Fruit fly (Drosophila melanogaster) whole organism, embryonic: ENCODE results near the gene CG17233.
A peak's percentile ranks its signal among the peaks of the same experiment; 100 is the strongest.

ENCODE experiments used
- Ada2b ChIP-seq: fragments of 200-800 bp; sonication (Bioruptor generic); IDR thresholded peaks from 2 replicates; pipeline ENCODE4 v1.3.6; 2022; ENCODE audit warnings: missing biosample characterization, missing genetic modification characterization
- Adf1 ChIP-seq: fragments of 200-800 bp; sonication (Bioruptor generic); IDR thresholded peaks from 2 replicates; pipeline ENCODE4 v1.3.6; 2022; ENCODE audit warnings: missing biosample characterization, missing genetic modification characterization
- BtbVII ChIP-seq: fragments of 200-800 bp; sonication (Bioruptor generic); optimal IDR thresholded peaks from 3 replicates; lab custom pipeline; 2017; ENCODE audit warnings: missing biosample characterization, mild to moderate bottlenecking, missing genetic modification characterization
- C15 ChIP-seq: fragments of 200-800 bp; sonication (Bioruptor generic); IDR thresholded peaks from 3 replicates; pipeline ENCODE4 v1.3.6; 2022; ENCODE audit warnings: missing biosample characterization, missing genetic modification characterization
- CG1024 ChIP-seq: fragments of 200-800 bp; sonication (Bioruptor generic); IDR thresholded peaks from 2 replicates; pipeline ENCODE4 v1.3.6; 2022; ENCODE audit warnings: missing biosample characterization, missing genetic modification characterization
- CG10543 ChIP-seq: fragments of 200-800 bp; sonication (Bioruptor generic); optimal IDR thresholded peaks from 3 replicates; lab custom pipeline; 2017; ENCODE audit warnings: missing biosample characterization, mild to moderate bottlenecking, missing genetic modification characterization, moderate library complexity
- CG10654 ChIP-seq: fragments of 200-800 bp; sonication (Bioruptor generic); optimal IDR thresholded peaks from 2 replicates; lab custom pipeline; 2016; ENCODE audit warnings: missing biosample characterization, missing genetic modification characterization
- CG14014 ChIP-seq: fragments of 200-800 bp; sonication (Bioruptor generic); IDR thresholded peaks from 2 replicates; pipeline ENCODE4 v1.3.6; 2022; ENCODE audit warnings: missing biosample characterization, missing genetic modification characterization
- CG15073 ChIP-seq: fragments of 200-800 bp; sonication (Bioruptor generic); optimal IDR thresholded peaks from 2 replicates; lab custom pipeline; 2016; ENCODE audit warnings: missing biosample characterization, missing genetic modification characterization
- CG18262 ChIP-seq: fragments of 200-800 bp; optimal IDR thresholded peaks from 3 replicates; lab custom pipeline; 2019; ENCODE audit warnings: missing biosample characterization, mild to moderate bottlenecking, missing genetic modification characterization, moderate library complexity
- CG2129 ChIP-seq: fragments of 200-800 bp; sonication (Bioruptor generic); IDR thresholded peaks from 2 replicates; pipeline ENCODE4 v1.3.6; 2022; ENCODE audit warnings: missing biosample characterization, missing genetic modification characterization; ENCODE audit not compliant: partially characterized antibody
- CG2199 ChIP-seq: fragments of 200-800 bp; sonication (Bioruptor generic); IDR thresholded peaks from 3 replicates; pipeline ENCODE4 v1.3.6; 2022; ENCODE audit warnings: missing biosample characterization, missing genetic modification characterization
- CG2202 ChIP-seq: fragments of 200-800 bp; sonication (Bioruptor generic); optimal IDR thresholded peaks from 2 replicates; lab custom pipeline; 2018; ENCODE audit warnings: missing biosample characterization, mild to moderate bottlenecking, missing genetic modification characterization
- CG2875 ChIP-seq: fragments of 200-800 bp; sonication (Bioruptor generic); optimal IDR thresholded peaks from 2 replicates; lab custom pipeline; 2017; ENCODE audit warnings: missing biosample characterization, mild to moderate bottlenecking, missing genetic modification characterization, missing genetic modification reagents
- CG32532 ChIP-seq: fragments of 200-800 bp; sonication (Bioruptor generic); IDR thresholded peaks from 2 replicates; pipeline ENCODE4 v1.3.6; 2022; ENCODE audit warnings: missing biosample characterization, missing genetic modification characterization
- CG34376 ChIP-seq: fragments of 200-800 bp; sonication (Bioruptor generic); optimal IDR thresholded peaks from 2 replicates; lab custom pipeline; 2018; ENCODE audit warnings: missing biosample characterization, mild to moderate bottlenecking, missing genetic modification characterization
- CG5180 ChIP-seq: fragments of 200-800 bp; sonication (Bioruptor generic); optimal IDR thresholded peaks from 3 replicates; lab custom pipeline; 2017; ENCODE audit warnings: missing biosample characterization, missing genetic modification characterization, mild to moderate bottlenecking, moderate library complexity, missing genetic modification reagents
- CG6854 ChIP-seq: fragments of 200-800 bp; sonication (Bioruptor generic); optimal IDR thresholded peaks from 3 replicates; lab custom pipeline; 2017; ENCODE audit warnings: missing biosample characterization, mild to moderate bottlenecking, missing genetic modification characterization
- CG8359 ChIP-seq: fragments of 200-800 bp; sonication (Bioruptor generic); optimal IDR thresholded peaks from 2 replicates; lab custom pipeline; 2017; ENCODE audit warnings: missing biosample characterization, mild to moderate bottlenecking, missing genetic modification characterization, borderline replicate concordance
- CG8765 ChIP-seq: fragments of 200-800 bp; sonication (Bioruptor generic); IDR thresholded peaks from 2 replicates; pipeline ENCODE4 v1.3.6; 2022; ENCODE audit warnings: missing biosample characterization, missing genetic modification characterization
- CG8944 ChIP-seq: fragments of 200-800 bp; sonication (Bioruptor generic); optimal IDR thresholded peaks from 3 replicates; lab custom pipeline; 2016; ENCODE audit warnings: missing biosample characterization, missing genetic modification characterization
- CG9817 ChIP-seq: fragments of 200-800 bp; sonication (Bioruptor generic); optimal IDR thresholded peaks from 2 replicates; lab custom pipeline; 2018; ENCODE audit warnings: missing biosample characterization, mild to moderate bottlenecking, missing genetic modification characterization, moderate library complexity
- CTCF ChIP-seq: fragments of 200-800 bp; sonication (Bioruptor generic); optimal IDR thresholded peaks from 2 replicates; lab custom pipeline; 2017; ENCODE audit warnings: missing biosample characterization, mild to moderate bottlenecking, missing genetic modification characterization, moderate library complexity
- CrebB ChIP-seq: fragments of 200-800 bp; sonication (Bioruptor generic); optimal IDR thresholded peaks from 3 replicates; lab custom pipeline; 2018; ENCODE audit warnings: missing biosample characterization, mild to moderate bottlenecking, missing genetic modification characterization
- Dad ChIP-seq: fragments of 200-800 bp; sonication (Bioruptor generic); optimal IDR thresholded peaks from 3 replicates; lab custom pipeline; 2016; ENCODE audit warnings: missing biosample characterization, missing genetic modification characterization
- Drgx ChIP-seq: fragments of 200-800 bp; sonication (Bioruptor generic); IDR thresholded peaks from 2 replicates; pipeline ENCODE4 v1.3.6; 2022; ENCODE audit warnings: missing biosample characterization, missing genetic modification characterization
- E2f2 ChIP-seq: fragments of 200-800 bp; sonication (Bioruptor generic); IDR thresholded peaks from 2 replicates; pipeline ENCODE4 v1.3.6; 2022; ENCODE audit warnings: missing biosample characterization, missing genetic modification characterization
- Ets65A ChIP-seq: fragments of 200-800 bp; sonication (Bioruptor generic); peaks from one replicate; lab custom pipeline; 2016; ENCODE audit warnings: missing biosample characterization, missing genetic modification characterization
- HLH4C ChIP-seq: fragments of 200-800 bp; sonication (Bioruptor generic); IDR thresholded peaks from 3 replicates; pipeline ENCODE4 v1.3.6; 2022; ENCODE audit warnings: missing biosample characterization, missing genetic modification characterization; ENCODE audit not compliant: partially characterized antibody
- HLHmδ ChIP-seq: fragments of 200-800 bp; sonication (Bioruptor generic); optimal IDR thresholded peaks from 2 replicates; lab custom pipeline; 2018; ENCODE audit warnings: missing biosample characterization, mild to moderate bottlenecking, missing genetic modification characterization, moderate library complexity
- Hmr ChIP-seq: fragments of 200-800 bp; sonication (Bioruptor generic); optimal IDR thresholded peaks from 3 replicates; lab custom pipeline; 2017; ENCODE audit warnings: mild to moderate bottlenecking, missing biosample characterization, missing genetic modification reagents, missing genetic modification characterization
- Nf-YC ChIP-seq: fragments of 200-800 bp; optimal IDR thresholded peaks from 3 replicates; lab custom pipeline; 2019; ENCODE audit warnings: missing biosample characterization, mild to moderate bottlenecking, missing genetic modification characterization, moderate library complexity
- PHDP ChIP-seq: fragments of 200-800 bp; sonication (Bioruptor generic); optimal IDR thresholded peaks from 3 replicates; lab custom pipeline; 2018; ENCODE audit warnings: missing biosample characterization, mild to moderate bottlenecking, missing genetic modification characterization, moderate library complexity
- Sox102F ChIP-seq: fragments of 200-800 bp; sonication (Bioruptor generic); optimal IDR thresholded peaks from 2 replicates; lab custom pipeline; 2018; ENCODE audit warnings: missing biosample characterization, mild to moderate bottlenecking, missing genetic modification characterization, moderate library complexity
- Ssrp ChIP-seq: fragments of 200-800 bp; sonication (Bioruptor generic); optimal IDR thresholded peaks from 2 replicates; lab custom pipeline; 2018; ENCODE audit warnings: missing biosample characterization, mild to moderate bottlenecking, missing genetic modification characterization, moderate library complexity
- Tbp ChIP-seq: fragments of >200 bp; optimal IDR thresholded peaks from 2 replicates; lab custom pipeline; 2018; ENCODE audit warnings: missing biosample characterization, missing genetic modification characterization
- bigmax ChIP-seq: fragments of 200-800 bp; sonication (Bioruptor generic); optimal IDR thresholded peaks from 2 replicates; lab custom pipeline; 2018; ENCODE audit warnings: missing biosample characterization, mild to moderate bottlenecking, missing genetic modification characterization
- ci ChIP-seq: fragments of 200-800 bp; sonication (Bioruptor generic); IDR thresholded peaks from 3 replicates; pipeline ENCODE4 v1.3.6; 2022; ENCODE audit warnings: missing biosample characterization, missing genetic modification characterization
- corto ChIP-seq: fragments of 200-800 bp; sonication (Bioruptor generic); optimal IDR thresholded peaks from 2 replicates; lab custom pipeline; 2016; ENCODE audit warnings: missing biosample characterization, mild to moderate bottlenecking, missing genetic modification characterization, moderate library complexity
- dmrt99B ChIP-seq: fragments of 200-800 bp; sonication (Bioruptor generic); optimal IDR thresholded peaks from 2 replicates; lab custom pipeline; 2018; ENCODE audit warnings: missing biosample characterization, mild to moderate bottlenecking, missing genetic modification characterization, moderate library complexity
- dysf ChIP-seq: fragments of 200-800 bp; sonication (Bioruptor generic); IDR thresholded peaks from 3 replicates; pipeline ENCODE4 v1.3.6; 2022; ENCODE audit warnings: missing biosample characterization, missing genetic modification characterization
- gcm2 ChIP-seq: fragments of 200-800 bp; sonication (Bioruptor generic); optimal IDR thresholded peaks from 2 replicates; lab custom pipeline; 2016; ENCODE audit warnings: missing biosample characterization, missing genetic modification characterization
- lab ChIP-seq: fragments of 200-800 bp; sonication (Bioruptor generic); optimal IDR thresholded peaks from 3 replicates; lab custom pipeline; 2017; ENCODE audit warnings: missing biosample characterization, missing genetic modification characterization, mild to moderate bottlenecking, moderate library complexity, missing genetic modification reagents
- mirr ChIP-seq: fragments of 200-800 bp; sonication (Bioruptor generic); optimal IDR thresholded peaks from 3 replicates; lab custom pipeline; 2018; ENCODE audit warnings: missing biosample characterization, mild to moderate bottlenecking, missing genetic modification characterization
- nerfin-1 ChIP-seq: fragments of 200-800 bp; sonication (Bioruptor generic); optimal IDR thresholded peaks from 3 replicates; lab custom pipeline; 2019; ENCODE audit warnings: missing biosample characterization, mild to moderate bottlenecking, missing genetic modification characterization, moderate library complexity
- scrt ChIP-seq: fragments of 200-800 bp; sonication (Bioruptor generic); optimal IDR thresholded peaks from 2 replicates; lab custom pipeline; 2018; ENCODE audit warnings: missing biosample characterization, mild to moderate bottlenecking, missing genetic modification characterization, moderate library complexity
- sr ChIP-seq: fragments of 200-800 bp; sonication (Bioruptor generic); IDR thresholded peaks from 3 replicates; pipeline ENCODE4 v1.3.6; 2022; ENCODE audit warnings: missing biosample characterization, missing genetic modification characterization
- sug ChIP-seq: fragments of 200-800 bp; optimal IDR thresholded peaks from 2 replicates; lab custom pipeline; 2019; ENCODE audit warnings: missing biosample characterization, mild to moderate bottlenecking, missing genetic modification characterization, moderate library complexity
- tgo ChIP-seq: fragments of 200-800 bp; sonication (Bioruptor generic); IDR thresholded peaks from 3 replicates; pipeline ENCODE4 v1.3.6; 2022; ENCODE audit warnings: missing biosample characterization, missing genetic modification characterization
- wek ChIP-seq: fragments of 200-800 bp; sonication (Bioruptor generic); optimal IDR thresholded peaks from 3 replicates; lab custom pipeline; 2018; ENCODE audit warnings: missing biosample characterization, mild to moderate bottlenecking, missing genetic modification characterization, moderate library complexity

CG17233 gene

dm6 chr3L:20187885-20188570 lies 53.7 kb downstream of the CG17233 start, which contains the start of gene Ssk (continued):
- TF ChIP-seq CG8359, result no peak
- peak; percentile 21 for TF ChIP-seq wek (GFP tag; lab: Kevin White, UChicago)
- no peak for TF ChIP-seq nerfin-1 (tag; lab: Kevin White, UChicago)
- no peak for TF ChIP-seq E2f2 (GFP tag; lab: Robert Waterston, UW)
- 0 out of 3 replicates have a peak, but pooled peaks have one; percentile 13 for TF ChIP-seq HLH4C (GFP tag; lab: Robert Waterston, UW)
- no peak for TF ChIP-seq gcm2 (GFP tag; lab: Kevin White, UChicago)
- TF ChIP-seq Sox102F (GFP tag; lab: Kevin White, UChicago), result no peak
- no peak for TF ChIP-seq CG15073 (GFP tag; lab: Kevin White, UChicago)
- TF ChIP-seq CG14014, result 0 out of 2 replicates have a peak, but pooled peaks have one; percentile 39
- peak; percentile 45 for TF ChIP-seq CG6854
- TF ChIP-seq CG2129, result no peak
- no peak for TF ChIP-seq dmrt99B (tag; lab: Kevin White, UChicago)
- TF ChIP-seq CG2199, result 0 out of 3 replicates have a peak, but pooled peaks have one; percentile 44
- TF ChIP-seq Drgx (GFP tag; lab: Robert Waterston, UW), result no peak
- no peak for TF ChIP-seq Ssrp (tag; lab: Kevin White, UChicago)
- TF ChIP-seq Dad (GFP tag; lab: Kevin White, UChicago), result no peak
- no peak for TF ChIP-seq CG2202
- TF ChIP-seq C15 (GFP tag; lab: Robert Waterston, UW), result no peak
- no peak for TF ChIP-seq CG18262 (tag; lab: Kevin White, UChicago)
- TF ChIP-seq BtbVII (GFP tag; lab: Kevin White, UChicago), result peak; percentile 49
- peak; percentile 56; the same call in 1 of the 2 replicates for TF ChIP-seq Adf1 (GFP tag; lab: Robert Waterston, UW)
- TF ChIP-seq Hmr (GFP tag; lab: Kevin White, UChicago), result peak; percentile 54
- peak; percentile 45 for TF ChIP-seq ci (GFP tag; lab: Robert Waterston, UW)
- no peak for TF ChIP-seq Tbp (GFP tag; lab: Kevin White, UChicago)
- no peak for TF ChIP-seq HLHmδ (GFP tag; lab: Kevin White, UChicago)
- TF ChIP-seq dysf, result no peak
- no peak for TF ChIP-seq bigmax (GFP tag; lab: Kevin White, UChicago)
- TF ChIP-seq CG10654 (GFP tag; lab: Kevin White, UChicago), result no peak
- TF ChIP-seq corto, result no peak
- no peak for TF ChIP-seq sr (GFP tag; lab: Robert Waterston, UW)
- TF ChIP-seq scrt (GFP tag; lab: Kevin White, UChicago), result peak; percentile 27
- peak; percentile 82 for TF ChIP-seq mirr (GFP tag; lab: Kevin White, UChicago)
- no peak for TF ChIP-seq CG9817 (tag; lab: Kevin White, UChicago)
- peak; percentile 81 for TF ChIP-seq sug (tag; lab: Kevin White, UChicago)
- TF ChIP-seq CG8944, result no peak
- peak; percentile 52 for TF ChIP-seq lab (GFP tag; lab: Kevin White, UChicago)
- peak; percentile 90 for TF ChIP-seq CG10543 (GFP tag; lab: Kevin White, UChicago)
- TF ChIP-seq CG5180 (GFP tag; lab: Kevin White, UChicago), result peak; percentile 7
- TF ChIP-seq tgo (GFP tag; lab: Robert Waterston, UW), result no peak
- TF ChIP-seq CTCF (GFP tag; lab: Kevin White, UChicago), result no peak
- TF ChIP-seq CG32532 (GFP tag; lab: Robert Waterston, UW), result peak; percentile 45; the same call in 1 of the 2 replicates
- TF ChIP-seq PHDP, result peak; percentile 12
- no peak for TF ChIP-seq Ada2b (GFP tag; lab: Robert Waterston, UW)
- peak; percentile 35; the same call in 1 of the 2 replicates for TF ChIP-seq CG8765 (GFP tag; lab: Robert Waterston, UW)
- peak; percentile 45 for TF ChIP-seq Nf-YC (tag; lab: Kevin White, UChicago)
- TF ChIP-seq CG2875, result no peak
- no peak for TF ChIP-seq CG1024 (GFP tag; lab: Robert Waterston, UW)
- peak; percentile 82 for TF ChIP-seq CG34376 (GFP tag; lab: Kevin White, UChicago)
- peak; percentile 16 for TF ChIP-seq Ets65A (GFP tag; lab: Kevin White, UChicago)
- peak; percentile 47 for TF ChIP-seq CrebB (tag; lab: Kevin White, UChicago)
